Fruit fly (Drosophila melanogaster) whole organism, embryonic: ENCODE measurements around the gene Ubi-p63E.

Source experiments
- CG10147 ChIP-seq: fragments of 200-800 bp; sonication (Bioruptor generic); optimal IDR thresholded peaks from 2 replicates; lab custom pipeline; 2019; ENCODE audit warnings: missing biosample characterization, mild to moderate bottlenecking, missing genetic modification characterization, moderate library complexity
- CG14860 ChIP-seq: fragments of 200-800 bp; sonication (Bioruptor generic); IDR thresholded peaks from 3 replicates; pipeline ENCODE4 v1.3.6; 2022; ENCODE audit warnings: missing biosample characterization, missing genetic modification characterization; ENCODE audit not compliant: partially characterized antibody
- CG15601 ChIP-seq: fragments of 200-800 bp; sonication (Bioruptor generic); optimal IDR thresholded peaks from 3 replicates; lab custom pipeline; 2019; ENCODE audit warnings: missing biosample characterization, mild to moderate bottlenecking, missing genetic modification characterization, moderate library complexity
- CG17186 ChIP-seq: fragments of 200-800 bp; sonication (Bioruptor generic); optimal IDR thresholded peaks from 3 replicates; lab custom pipeline; 2017; ENCODE audit warnings: missing biosample characterization, missing genetic modification reagents, missing genetic modification characterization
- CG18011 ChIP-seq: fragments of 200-800 bp; sonication (Bioruptor generic); optimal IDR thresholded peaks from 2 replicates; lab custom pipeline; 2017; ENCODE audit warnings: missing biosample characterization, missing genetic modification characterization, mild to moderate bottlenecking, moderate library complexity, missing genotype
- CG1832 ChIP-seq: fragments of 200-800 bp; sonication (Bioruptor generic); optimal IDR thresholded peaks from 2 replicates; lab custom pipeline; 2017; ENCODE audit warnings: missing biosample characterization, mild to moderate bottlenecking, missing genetic modification characterization, inconsistent platforms
- CG2712 ChIP-seq: fragments of 200-800 bp; optimal IDR thresholded peaks from 3 replicates; lab custom pipeline; 2019; ENCODE audit warnings: missing biosample characterization, mild to moderate bottlenecking, missing genetic modification characterization, moderate library complexity
- CG32772 ChIP-seq: fragments of 200-800 bp; sonication (Bioruptor generic); IDR thresholded peaks from 2 replicates; pipeline ENCODE4 v1.3.6; 2022; ENCODE audit warnings: missing biosample characterization, missing genetic modification characterization
- CG33213 ChIP-seq: fragments of 200-800 bp; sonication (Bioruptor generic); optimal IDR thresholded peaks from 3 replicates; lab custom pipeline; 2016; ENCODE audit warnings: missing biosample characterization, missing genetic modification characterization
- CG34224 ChIP-seq: fragments of 200-800 bp; sonication (Bioruptor generic); IDR thresholded peaks from 3 replicates; pipeline ENCODE4 v1.3.6; 2022; ENCODE audit warnings: missing biosample characterization, missing genetic modification characterization; ENCODE audit not compliant: partially characterized antibody
- CG4617 ChIP-seq: fragments of 200-800 bp; sonication (Bioruptor generic); optimal IDR thresholded peaks from 3 replicates; lab custom pipeline; 2016; ENCODE audit warnings: missing biosample characterization, missing genetic modification characterization, borderline replicate concordance
- CG4820 ChIP-seq: fragments of 200-800 bp; sonication (Bioruptor generic); optimal IDR thresholded peaks from 3 replicates; lab custom pipeline; 2016; ENCODE audit warnings: missing biosample characterization, missing genetic modification characterization
- CG6254 ChIP-seq: fragments of 200-800 bp; sonication (Bioruptor generic); optimal IDR thresholded peaks from 3 replicates; lab custom pipeline; 2017; ENCODE audit warnings: mild to moderate bottlenecking, missing biosample characterization, missing genetic modification reagents, missing genetic modification characterization
- CG6765 ChIP-seq: fragments of 200-800 bp; sonication (Bioruptor generic); optimal IDR thresholded peaks from 3 replicates; lab custom pipeline; 2017; ENCODE audit warnings: missing biosample characterization, mild to moderate bottlenecking, missing genetic modification characterization
- CG7372 ChIP-seq: fragments of 200-800 bp; sonication (Bioruptor generic); IDR thresholded peaks from 2 replicates; pipeline ENCODE4 v1.3.6; 2022; ENCODE audit warnings: missing biosample characterization, missing genetic modification characterization
- CG9932 ChIP-seq: fragments of 200-800 bp; sonication (Bioruptor generic); IDR thresholded peaks from 2 replicates; pipeline ENCODE4 v1.3.6; 2022; ENCODE audit warnings: missing biosample characterization, missing genetic modification characterization
- CHES-1-like ChIP-seq: fragments of 200-800 bp; sonication (Bioruptor generic); optimal IDR thresholded peaks from 2 replicates; lab custom pipeline; 2016; ENCODE audit warnings: missing biosample characterization, missing genetic modification characterization
- Dip2 ChIP-seq: fragments of 200-800 bp; sonication (Bioruptor generic); IDR thresholded peaks from 2 replicates; pipeline ENCODE4 v1.3.6; 2022; ENCODE audit warnings: missing biosample characterization, missing genetic modification characterization
- Dip3 ChIP-seq: fragments of 200-800 bp; sonication (Bioruptor generic); optimal IDR thresholded peaks from 3 replicates; lab custom pipeline; 2016; ENCODE audit warnings: missing biosample characterization, missing genetic modification characterization
- Drgx ChIP-seq: fragments of 200-800 bp; sonication (Bioruptor generic); IDR thresholded peaks from 2 replicates; pipeline ENCODE4 v1.3.6; 2022; ENCODE audit warnings: missing biosample characterization, missing genetic modification characterization
- Fer1 ChIP-seq: fragments of 200-800 bp; sonication (Bioruptor generic); optimal IDR thresholded peaks from 2 replicates; lab custom pipeline; 2017; ENCODE audit warnings: missing biosample characterization, mild to moderate bottlenecking, missing genetic modification characterization
- GATAe ChIP-seq: fragments of 200-800 bp; sonication (Bioruptor generic); conservative IDR thresholded peaks from 2 replicates; pipeline ENCODE4 v1.3.6; 2022; ENCODE audit warnings: missing biosample characterization, missing genetic modification characterization
- HHEX ChIP-seq: fragments of 200-800 bp; sonication (Bioruptor generic); optimal IDR thresholded peaks from 3 replicates; lab custom pipeline; 2017; ENCODE audit warnings: missing biosample characterization, mild to moderate bottlenecking, missing genetic modification characterization, missing genetic modification reagents
- HLH4C ChIP-seq: fragments of 200-800 bp; sonication (Bioruptor generic); IDR thresholded peaks from 3 replicates; pipeline ENCODE4 v1.3.6; 2022; ENCODE audit warnings: missing biosample characterization, missing genetic modification characterization; ENCODE audit not compliant: partially characterized antibody
- Hr51 ChIP-seq, 2 experiments: fragments of 200-800 bp; sonication (Bioruptor generic); optimal IDR thresholded peaks; 2 replicates in 1 of 2; 3 replicates in 1 of 2; lab custom pipeline; 2016 to 2018; ENCODE audit warnings: missing biosample characterization in 2 of 2, missing genetic modification characterization in 2 of 2, mild to moderate bottlenecking in 1 of 2, moderate library complexity in 1 of 2
- Med ChIP-seq: fragments of 200-800 bp; sonication (Bioruptor generic); peaks from one replicate; lab custom pipeline; 2016; ENCODE audit warnings: missing biosample characterization, missing genetic modification characterization, mild to moderate bottlenecking, inconsistent platforms, moderate library complexity
- Mrtf ChIP-seq: fragments of 200-800 bp; sonication (Bioruptor generic); IDR thresholded peaks from 3 replicates; pipeline ENCODE4 v1.3.6; 2022; ENCODE audit warnings: missing biosample characterization, missing genetic modification characterization
- NC2α ChIP-seq: fragments of 200-800 bp; sonication (Bioruptor generic); optimal IDR thresholded peaks from 2 replicates; lab custom pipeline; 2016; ENCODE audit warnings: missing biosample characterization, missing genetic modification characterization
- Six4 ChIP-seq: fragments of 200-800 bp; sonication (Bioruptor generic); optimal IDR thresholded peaks from 2 replicates; lab custom pipeline; 2016; ENCODE audit warnings: missing biosample characterization, missing genetic modification characterization
- Xbp1 ChIP-seq: fragments of 200-800 bp; sonication (Bioruptor generic); optimal IDR thresholded peaks from 3 replicates; lab custom pipeline; 2016; ENCODE audit warnings: missing biosample characterization, mild to moderate bottlenecking, missing genetic modification characterization
- chm ChIP-seq: fragments of 200-800 bp; sonication (Bioruptor generic); IDR thresholded peaks from 2 replicates; pipeline ENCODE4 v1.3.6; 2022; ENCODE audit warnings: missing biosample characterization, missing genetic modification characterization
- danr ChIP-seq: fragments of 200-800 bp; sonication (Bioruptor generic); IDR thresholded peaks from 2 replicates; pipeline ENCODE4 v1.3.6; 2022; ENCODE audit warnings: missing biosample characterization, missing genetic modification characterization
- hbn ChIP-seq: fragments of 200-800 bp; sonication (Bioruptor generic); IDR thresholded peaks from 2 replicates; pipeline ENCODE4 v1.3.6; 2022; ENCODE audit warnings: missing biosample characterization, missing genetic modification characterization; ENCODE audit not compliant: partially characterized antibody
- jing ChIP-seq: fragments of 200-800 bp; sonication (Bioruptor generic); optimal IDR thresholded peaks from 2 replicates; lab custom pipeline; 2018; ENCODE audit warnings: missing biosample characterization, mild to moderate bottlenecking, missing genetic modification characterization
- kni ChIP-seq: fragments of 200-800 bp; sonication (Bioruptor generic); optimal IDR thresholded peaks from 3 replicates; lab custom pipeline; 2017; ENCODE audit warnings: mild to moderate bottlenecking, missing biosample characterization, missing genetic modification reagents, missing genetic modification characterization
- nau ChIP-seq: fragments of 200-800 bp; sonication (Bioruptor generic); optimal IDR thresholded peaks from 3 replicates; lab custom pipeline; 2017; ENCODE audit warnings: missing biosample characterization, mild to moderate bottlenecking, missing genetic modification characterization, missing genetic modification reagents
- pnt ChIP-seq: fragments of 200-800 bp; sonication (Bioruptor generic); optimal IDR thresholded peaks from 3 replicates; lab custom pipeline; 2016; ENCODE audit warnings: missing biosample characterization, missing genetic modification characterization
- pros ChIP-seq: fragments of 200-800 bp; sonication (Bioruptor generic); optimal IDR thresholded peaks from 3 replicates; lab custom pipeline; 2019; ENCODE audit warnings: missing biosample characterization, mild to moderate bottlenecking, missing genetic modification characterization, moderate library complexity
- ssp ChIP-seq: fragments of 200-800 bp; sonication (Bioruptor generic); IDR thresholded peaks from 2 replicates; pipeline ENCODE4 v1.3.6; 2022; ENCODE audit warnings: missing biosample characterization, missing genetic modification characterization
- stc ChIP-seq: fragments of 200-800 bp; sonication (Bioruptor generic); IDR thresholded peaks from 2 replicates; pipeline ENCODE4 v1.3.6; 2022; ENCODE audit warnings: missing biosample characterization, missing genetic modification characterization
- tap ChIP-seq: fragments of 200-800 bp; optimal IDR thresholded peaks from 3 replicates; lab custom pipeline; 2019; ENCODE audit warnings: missing biosample characterization, mild to moderate bottlenecking, missing genetic modification characterization, moderate library complexity
- tna ChIP-seq: fragments of 200-800 bp; sonication (Bioruptor generic); IDR thresholded peaks from 2 replicates; pipeline ENCODE4 v1.3.6; 2022; ENCODE audit warnings: missing biosample characterization, missing genetic modification characterization; ENCODE audit not compliant: partially characterized antibody
- z ChIP-seq: fragments of 200-800 bp; sonication (Bioruptor generic); IDR thresholded peaks from 3 replicates; pipeline ENCODE4 v1.3.6; 2022; ENCODE audit warnings: missing biosample characterization, missing genetic modification characterization
- zen2 ChIP-seq: fragments of 200-800 bp; sonication (Bioruptor generic); IDR thresholded peaks from 3 replicates; pipeline ENCODE4 v1.3.6; 2022; ENCODE audit warnings: missing biosample characterization, missing genetic modification characterization; ENCODE audit not compliant: partially characterized antibody

Gene Ubi-p63E

DNA sequence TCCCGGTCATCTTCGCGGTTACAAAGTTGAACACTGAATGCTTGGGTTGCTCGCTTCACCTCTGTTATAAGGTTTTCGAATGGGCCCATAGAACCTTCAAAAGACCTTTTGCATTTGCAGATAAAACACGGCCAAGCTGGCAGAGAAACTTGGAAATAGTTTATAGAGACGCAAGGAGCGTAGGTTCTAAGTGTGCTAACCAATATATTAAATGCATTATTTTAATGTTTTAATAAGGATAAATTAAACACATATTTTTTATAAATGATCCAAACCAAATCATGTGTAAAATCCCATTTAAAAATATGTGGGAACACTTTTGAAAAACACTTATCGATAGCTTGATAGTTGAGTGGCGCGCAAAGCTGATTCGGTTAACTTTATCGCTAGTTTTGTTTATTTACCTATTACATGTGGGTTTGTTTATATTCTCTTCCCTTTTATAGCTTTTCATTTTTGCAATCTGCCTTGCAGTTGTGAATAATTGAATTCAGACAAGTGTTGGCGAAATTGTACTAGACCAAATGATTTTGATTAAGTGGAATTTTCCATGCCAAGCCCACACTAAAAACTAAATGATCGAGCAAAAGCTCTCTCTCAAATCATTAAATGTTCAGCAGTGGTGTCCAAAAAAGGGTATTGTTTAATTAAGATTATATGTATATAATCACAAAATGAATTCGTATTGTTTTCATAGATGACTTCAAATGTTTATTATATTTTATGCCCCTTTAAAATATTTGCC, 37.3 kb upstream of the Ubi-p63E start, which contains the start of gene CG12766 (continued):
- TF ChIP-seq Drgx (GFP tag; lab: Robert Waterston, UW) (0 out of 2 replicates have a peak, but pooled peaks have one; percentile 28), CG18011 (GFP tag; lab: Kevin White, UChicago) (no peak), pnt (GFP tag; lab: Kevin White, UChicago) (no peak), ssp (no peak), CG4820 (GFP tag; lab: Kevin White, UChicago) (no peak), CG15601 (no peak), chm (GFP tag; lab: Robert Waterston, UW) (no peak), CG7372 (GFP tag; lab: Robert Waterston, UW) (no peak), CG10147 (GFP tag; lab: Kevin White, UChicago) (peak; percentile 11), HHEX (GFP tag; lab: Kevin White, UChicago) (no peak), Mrtf (GFP tag; lab: Robert Waterston, UW) (no peak), Med (GFP tag; lab: Kevin White, UChicago) (peak; percentile 22), hbn (GFP tag; lab: Robert Waterston, UW) (no peak), CG1832 (GFP tag; lab: Kevin White, UChicago) (no peak), CG32772 (no peak), Xbp1 (GFP tag; lab: Kevin White, UChicago) (no peak), z (GFP tag; lab: Robert Waterston, UW) (no peak), kni (no peak), CG9932 (peak; percentile 38; the same call in 1 of the 2 replicates), CG14860 (0 out of 3 replicates have a peak, but pooled peaks have one; percentile 35), Fer1 (GFP tag; lab: Kevin White, UChicago) (peak; percentile 32), CG34224 (GFP tag; lab: Robert Waterston, UW) (peak; percentile 75), stc (GFP tag; lab: Robert Waterston, UW) (no peak), Dip3 (GFP tag; lab: Kevin White, UChicago) (no peak), CG6765 (GFP tag; lab: Kevin White, UChicago) (no peak), HLH4C (peak; percentile 78), tna (GFP tag; lab: Robert Waterston, UW) (peak; percentile 71), CG6254 (GFP tag; lab: Kevin White, UChicago) (no peak), CG17186 (GFP tag; lab: Kevin White, UChicago) (no peak), Dip2 (GFP tag; lab: Robert Waterston, UW) (no peak), Hr51 (GFP tag; optimal IDR thresholded peaks at IDR 0.05; lab: Kevin White, UChicago) (peak in 1 of 2 experiments; percentile 0), nau (GFP tag; lab: Kevin White, UChicago) (no peak), zen2 (GFP tag; lab: Robert Waterston, UW) (0 out of 3 replicates have a peak, but pooled peaks have one; percentile 47), NC2α (GFP tag; lab: Kevin White, UChicago) (no peak), GATAe (no peak), pros (GFP tag; lab: Kevin White, UChicago) (no peak), jing (GFP tag; lab: Kevin White, UChicago) (no peak), CG33213 (GFP tag; lab: Kevin White, UChicago) (no peak), CG2712 (tag; lab: Kevin White, UChicago) (no peak), CHES-1-like (GFP tag; lab: Kevin White, UChicago) (no peak), tap (tag; lab: Kevin White, UChicago) (no peak), CG4617 (GFP tag; lab: Kevin White, UChicago) (no peak), Six4 (GFP tag; lab: Kevin White, UChicago) (no peak), danr (no peak)
